Worm (Caenorhabditis elegans) whole organism, early embryonic: ENCODE results near the gene dcap-2.

Source experiments
- F13C5.2 ChIP-seq: sonication (generic microtip); optimal IDR thresholded peaks from 2 replicates; lab custom pipeline; 2017; ENCODE audit warnings: mild to moderate bottlenecking, missing genetic modification characterization, inconsistent platforms, missing compliant biosample characterization
- flt-1 ChIP-seq: fragments of 200-800 bp; sonication (Bioruptor generic); IDR thresholded peaks from 2 replicates; pipeline ENCODE4 v1.3.6; 2022; ENCODE audit warnings: missing genetic modification characterization, missing compliant biosample characterization
- hnd-1 ChIP-seq: sonication (generic microtip); optimal IDR thresholded peaks from 2 replicates; lab custom pipeline; 2016; ENCODE audit warnings: missing genetic modification characterization, missing compliant biosample characterization
- pes-1 ChIP-seq: fragments of 200-800 bp; sonication (Bioruptor generic); IDR thresholded peaks from 2 replicates; pipeline ENCODE4 v1.3.6; 2022; ENCODE audit warnings: missing genetic modification reagents, missing genetic modification characterization, missing compliant biosample characterization
- tbx-11 ChIP-seq: fragments of 200-800 bp; sonication (Bioruptor generic); IDR thresholded peaks from 2 replicates; pipeline ENCODE4 v1.3.6; 2022; ENCODE audit warnings: missing genetic modification characterization, missing compliant biosample characterization
- tra-4 ChIP-seq: sonication (generic microtip); optimal IDR thresholded peaks from 2 replicates; lab custom pipeline; 2017; ENCODE audit warnings: missing genetic modification characterization, missing compliant biosample characterization

Gene dcap-2

DNA sequence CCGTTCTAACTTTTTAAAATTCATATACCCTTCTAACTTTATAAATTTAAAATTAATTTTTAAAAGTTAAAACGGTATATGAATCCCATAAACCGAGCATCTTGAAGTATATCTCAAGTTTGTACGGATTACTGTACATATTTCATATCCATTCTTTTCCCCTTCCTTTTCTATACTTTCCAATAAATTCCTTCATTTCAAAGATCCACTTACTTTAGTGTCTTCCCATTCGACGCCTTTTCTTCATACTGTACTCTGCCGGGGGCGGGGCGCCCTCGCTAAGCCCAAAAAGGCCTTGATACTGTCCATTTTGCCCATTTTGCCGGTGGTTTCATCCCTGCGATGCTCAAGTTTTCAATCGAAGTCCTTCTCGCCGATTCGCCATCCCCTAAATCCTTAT is 55.9 kb downstream of the dcap-2 start, which contains the start of gene fezf-1:
fezf-1 (plus strand) TSS at position 301 of the 400 bp plus-strand sequence.
- TF ChIP-seq tra-4 (no peak), F13C5.2 (tag; lab: Kevin White, UChicago) (no peak), hnd-1 (tag; lab: Kevin White, UChicago) (no peak), tbx-11 (no peak)

DNA sequence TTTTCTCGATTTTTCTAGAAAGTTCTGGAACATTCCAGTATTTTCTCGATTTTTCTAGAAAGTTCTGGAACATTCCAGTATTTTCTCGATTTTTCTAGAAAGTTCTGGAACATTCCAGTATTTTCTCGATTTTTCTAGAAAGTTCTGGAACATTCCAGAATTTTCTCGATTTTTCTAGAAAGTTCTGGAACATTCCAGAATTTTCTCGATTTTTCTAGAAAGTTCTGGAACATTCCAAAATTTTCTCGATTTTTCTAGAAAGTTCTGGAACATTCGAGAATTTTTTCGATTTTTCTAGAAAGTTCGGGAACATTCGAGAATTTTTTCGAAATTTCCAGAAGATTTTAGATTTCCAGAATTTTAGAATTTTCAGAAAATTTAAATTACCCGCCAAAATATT is 57.8 kb downstream of the dcap-2 start:
- peak; percentile 62; the same call in 1 of the 2 replicates for TF ChIP-seq flt-1 (GFP tag; lab: Robert Waterston, UW)
- peak; percentile 66; the same call in 1 of the 2 replicates for TF ChIP-seq pes-1 (GFP tag; lab: Robert Waterston, UW)
